Worm (Caenorhabditis elegans) whole organism, midembryonic: ENCODE measurements around the gene aco-2.
"Not testable (repeated sequence)": the region's sequence is repeated elsewhere in the genome, so short reads cannot be mapped to it uniquely, and the experiment has no call there.

Source experiments
- T22C8.4 ChIP-seq: fragments of 200-800 bp; sonication (Bioruptor generic); IDR thresholded peaks from 2 replicates; pipeline ENCODE4 v1.3.6; 2022; ENCODE audit warnings: missing genetic modification characterization, missing compliant biosample characterization
- cog-1 ChIP-seq: sonication (generic microtip); optimal IDR thresholded peaks from 2 replicates; lab custom pipeline; 2016; ENCODE audit warnings: missing genetic modification characterization, missing compliant biosample characterization
- flt-1 ChIP-seq: fragments of 200-800 bp; sonication (Bioruptor generic); IDR thresholded peaks from 2 replicates; pipeline ENCODE4 v1.3.6; 2022; ENCODE audit warnings: missing genetic modification characterization, missing compliant biosample characterization
- klf-2 ChIP-seq: fragments of 200-800 bp; sonication (Bioruptor generic); conservative IDR thresholded peaks from 2 replicates; pipeline ENCODE4 v1.3.6; 2022; ENCODE audit warnings: missing genetic modification reagents, missing genetic modification characterization, missing compliant biosample characterization
- med-1 ChIP-seq: sonication (generic microtip); optimal IDR thresholded peaks from 2 replicates; lab custom pipeline; 2017; ENCODE audit warnings: missing genetic modification characterization, mild to moderate bottlenecking, missing compliant biosample characterization, antibody characterized with exemption, missing genetic modification reagents; ENCODE audit not compliant: insufficient read depth
- ref-1 ChIP-seq: fragments of 200-800 bp; sonication (Bioruptor generic); conservative IDR thresholded peaks from 2 replicates; pipeline ENCODE4 v1.3.6; 2022; ENCODE audit warnings: missing genetic modification reagents, missing genetic modification characterization, missing compliant biosample characterization
- tab-1 ChIP-seq: fragments of 200-800 bp; sonication (Bioruptor generic); IDR thresholded peaks from 2 replicates; pipeline ENCODE4 v1.3.6; 2022; ENCODE audit warnings: missing genetic modification characterization, missing compliant biosample characterization
- ztf-23 ChIP-seq: fragments of 200-800 bp; sonication (Bioruptor generic); IDR thresholded peaks from 2 replicates; pipeline ENCODE4 v1.3.6; 2022; ENCODE audit warnings: missing genetic modification reagents, missing genetic modification characterization, missing compliant biosample characterization
- ztf-29 ChIP-seq: fragments of 200-800 bp; sonication (Bioruptor generic); IDR thresholded peaks from 2 replicates; pipeline ENCODE4 v1.3.6; 2022; ENCODE audit warnings: missing genetic modification reagents, missing genetic modification characterization, missing compliant biosample characterization

The aco-2 gene

DNA sequence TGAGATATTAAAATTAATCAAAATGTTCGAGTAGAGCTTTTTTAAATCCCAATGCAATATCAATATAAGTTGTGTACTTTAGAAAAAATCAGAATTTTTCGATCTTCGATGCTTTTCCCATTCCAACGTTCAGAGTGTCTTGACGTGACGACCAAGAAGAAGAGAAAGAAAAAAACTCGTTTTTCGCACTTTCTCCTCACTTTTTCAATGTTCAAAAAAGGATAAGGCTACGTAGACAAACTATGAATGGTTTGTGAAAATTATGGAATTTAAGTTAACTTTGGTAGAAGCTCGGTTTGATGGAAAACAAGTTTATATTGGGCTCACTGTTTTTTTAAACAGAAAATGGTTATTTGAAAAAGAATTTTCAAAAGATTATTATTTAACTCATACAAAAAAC lies 25.8 kb upstream of the aco-2 start:
- TF ChIP-seq cog-1 (tag; lab: Kevin White, UChicago) = no peak
- no peak for TF ChIP-seq ztf-29 (GFP tag; lab: Robert Waterston, UW)
- no peak for TF ChIP-seq tab-1 (GFP tag; lab: Robert Waterston, UW)
- TF ChIP-seq ztf-23 (GFP tag; lab: Robert Waterston, UW) = no peak
- TF ChIP-seq med-1 (GFP tag; lab: Kevin White, UChicago) = no peak
- TF ChIP-seq ref-1 (GFP tag; lab: Robert Waterston, UW) = no peak
- TF ChIP-seq klf-2 (GFP tag; lab: Robert Waterston, UW) = no peak
- no peak for TF ChIP-seq flt-1 (GFP tag; lab: Robert Waterston, UW)
- TF ChIP-seq T22C8.4 (GFP tag; lab: Robert Waterston, UW) = no peak

- TF ChIP-seq ref-1 (GFP tag; lab: Robert Waterston, UW) = no peak
- TF ChIP-seq flt-1 (GFP tag; lab: Robert Waterston, UW) = no peak
- TF ChIP-seq ztf-23 (GFP tag; lab: Robert Waterston, UW) = no peak
- TF ChIP-seq T22C8.4 (GFP tag; lab: Robert Waterston, UW) = no peak
- no peak for TF ChIP-seq klf-2 (GFP tag; lab: Robert Waterston, UW)
- no peak for TF ChIP-seq ztf-29 (GFP tag; lab: Robert Waterston, UW)
- TF ChIP-seq med-1 (GFP tag; lab: Kevin White, UChicago) = no peak
- TF ChIP-seq cog-1 (tag; lab: Kevin White, UChicago) = no peak
- no peak for TF ChIP-seq tab-1 (GFP tag; lab: Robert Waterston, UW)
Observed at ce11 chrIII:7948802-7949201, 24.7 kb upstream of the aco-2 start, which contains the start of gene col-90. Gene col-90, plus strand, starts transcription at chrIII:7948838.

ce11 chrIII:7950447-7950846 lies 23.1 kb upstream of the aco-2 start:
- TF ChIP-seq ztf-23 (GFP tag; lab: Robert Waterston, UW) (no peak), ref-1 (GFP tag; lab: Robert Waterston, UW) (no peak), ztf-29 (GFP tag; lab: Robert Waterston, UW) (no peak), flt-1 (GFP tag; lab: Robert Waterston, UW) (no peak), klf-2 (GFP tag; lab: Robert Waterston, UW) (no peak)

- TF ChIP-seq flt-1 (GFP tag; lab: Robert Waterston, UW) (no peak), med-1 (GFP tag; lab: Kevin White, UChicago) (no peak), klf-2 (GFP tag; lab: Robert Waterston, UW) (no peak), tab-1 (GFP tag; lab: Robert Waterston, UW) (no peak)
Observed at ce11 chrIII:7952077-7952765, 21.3 kb upstream of the aco-2 start, which contains the start of gene C29E4.15. Gene C29E4.15, plus strand, starts transcription at chrIII:7952623.

- TF ChIP-seq med-1 (GFP tag; lab: Kevin White, UChicago) = no peak
- no peak for TF ChIP-seq ref-1 (GFP tag; lab: Robert Waterston, UW)
- TF ChIP-seq flt-1 (GFP tag; lab: Robert Waterston, UW) = no peak
- TF ChIP-seq klf-2 (GFP tag; lab: Robert Waterston, UW) = no peak
- no peak for TF ChIP-seq tab-1 (GFP tag; lab: Robert Waterston, UW)
- TF ChIP-seq ztf-23 (GFP tag; lab: Robert Waterston, UW) = no peak
- no peak for TF ChIP-seq ztf-29 (GFP tag; lab: Robert Waterston, UW)
- TF ChIP-seq cog-1 (tag; lab: Kevin White, UChicago) = no peak
Observed at ce11 chrIII:7953208-7953607, 20.3 kb upstream of the aco-2 start, which contains the start of gene let-754. Gene let-754, minus strand, starts transcription at chrIII:7953308.

DNA sequence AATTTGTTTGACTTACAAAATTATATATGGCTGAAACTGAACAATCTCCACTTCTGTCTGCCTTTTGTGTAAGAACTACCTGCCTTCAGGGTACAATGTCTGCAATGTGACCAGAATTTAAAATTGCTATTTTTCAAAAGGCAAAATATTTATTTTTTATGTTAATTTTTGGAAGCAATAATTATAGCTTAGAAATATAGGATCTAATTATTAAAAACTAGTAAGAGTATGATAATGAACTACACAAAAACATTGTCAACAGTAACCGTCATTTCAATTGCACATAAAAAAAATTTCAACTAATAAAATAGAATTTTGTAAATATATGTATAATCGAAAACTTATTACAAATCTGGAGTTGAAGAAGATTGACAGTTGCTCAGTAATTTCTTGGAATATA lies 16.6 kb upstream of the aco-2 start, which contains the start of gene C29E4.9:
C29E4.9 (minus strand) TSS at position 101 of the 400 bp plus-strand sequence.
- no peak for TF ChIP-seq cog-1 (tag; lab: Kevin White, UChicago)
- TF ChIP-seq ztf-29 (GFP tag; lab: Robert Waterston, UW) = no peak
- TF ChIP-seq T22C8.4 (GFP tag; lab: Robert Waterston, UW) = no peak
- TF ChIP-seq klf-2 (GFP tag; lab: Robert Waterston, UW) = no peak
- no peak for TF ChIP-seq ztf-23 (GFP tag; lab: Robert Waterston, UW)
- TF ChIP-seq ref-1 (GFP tag; lab: Robert Waterston, UW) = no peak
- no peak for TF ChIP-seq tab-1 (GFP tag; lab: Robert Waterston, UW)

ce11 chrIII:7958085-7958484 lies 15.4 kb upstream of the aco-2 start, which contains the start of gene C29E4.11:
Gene C29E4.11, minus strand, starts transcription at chrIII:7958114.
- TF ChIP-seq T22C8.4 (GFP tag; lab: Robert Waterston, UW) (no peak), cog-1 (tag; lab: Kevin White, UChicago) (peak; percentile 24), med-1 (GFP tag; lab: Kevin White, UChicago) (no peak)

ce11 chrIII:7958922-7959609 lies 14.5 kb upstream of the aco-2 start, which contains the start of gene F54H12.10:
Gene F54H12.10, minus strand, starts transcription at chrIII:7958972.
- not testable (repeated sequence) for TF ChIP-seq ztf-23 (GFP tag; lab: Robert Waterston, UW); med-1 (GFP tag; lab: Kevin White, UChicago); cog-1 (tag; lab: Kevin White, UChicago)

- not testable (repeated sequence) for TF ChIP-seq med-1 (GFP tag; lab: Kevin White, UChicago); T22C8.4 (GFP tag; lab: Robert Waterston, UW); tab-1 (GFP tag; lab: Robert Waterston, UW)
Observed at ce11 chrIII:7962641-7963040, 10.9 kb upstream of the aco-2 start, which contains the start of gene F54H12.4. Gene F54H12.4, minus strand, starts transcription at chrIII:7962741.
